Worm (Caenorhabditis elegans): Measurements from ENCODE around the gene ZK1290.14.

ZK1290.14 gene

DNA sequence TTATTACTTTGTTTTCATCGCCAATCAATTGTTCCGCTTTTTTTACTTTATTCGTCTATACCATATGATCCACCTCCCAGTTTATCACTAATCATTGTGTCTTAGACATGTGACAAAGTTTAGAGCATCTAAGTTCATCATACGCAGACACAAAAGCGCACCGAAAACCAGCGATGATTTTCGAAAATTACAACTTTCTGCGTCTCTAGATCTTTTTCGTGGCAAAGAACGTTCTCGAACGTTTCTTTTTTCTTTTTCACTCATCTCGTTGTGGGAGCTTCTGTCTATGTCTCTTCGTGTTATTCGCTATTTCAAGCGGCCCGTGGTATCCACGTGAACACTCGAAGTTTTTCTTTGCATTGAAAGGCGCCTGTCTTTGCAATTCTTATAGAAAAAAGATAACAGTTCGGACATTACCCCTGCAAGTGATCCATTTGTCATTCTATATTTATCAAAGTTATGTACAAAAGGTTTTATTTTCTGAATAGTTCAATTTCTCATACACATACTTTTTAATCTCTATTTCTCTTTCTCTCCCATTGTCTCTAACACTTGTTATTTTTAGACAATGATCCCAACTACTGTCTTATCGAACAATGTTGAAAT, 26.2 kb downstream of the ZK1290.14 start, which contains the start of gene ZK1290.5 (continued):
- peak; percentile 19 for TF ChIP-seq ztf-18 (tag; optimal IDR thresholded peaks at IDR 0.05)
- peak; percentile 88 for TF ChIP-seq nfyb-1 (GFP tag; IDR thresholded peaks at IDR 0.05)
- TF ChIP-seq madf-6 (GFP tag; IDR thresholded peaks at IDR 0.05) = no peak
- TF ChIP-seq ztf-25 (GFP tag; IDR thresholded peaks at IDR 0.05) = no peak
- peak; percentile 44 for TF ChIP-seq athp-1 (tag; optimal IDR thresholded peaks at IDR 0.05)
- peak; percentile 92 for TF ChIP-seq ztf-26 (tag; optimal IDR thresholded peaks at IDR 0.05)
- TF ChIP-seq ceh-91 (GFP tag; IDR thresholded peaks at IDR 0.05) = no peak
- peak; percentile 31 for TF ChIP-seq B0035.1 (tag; optimal IDR thresholded peaks at IDR 0.05)

DNA sequence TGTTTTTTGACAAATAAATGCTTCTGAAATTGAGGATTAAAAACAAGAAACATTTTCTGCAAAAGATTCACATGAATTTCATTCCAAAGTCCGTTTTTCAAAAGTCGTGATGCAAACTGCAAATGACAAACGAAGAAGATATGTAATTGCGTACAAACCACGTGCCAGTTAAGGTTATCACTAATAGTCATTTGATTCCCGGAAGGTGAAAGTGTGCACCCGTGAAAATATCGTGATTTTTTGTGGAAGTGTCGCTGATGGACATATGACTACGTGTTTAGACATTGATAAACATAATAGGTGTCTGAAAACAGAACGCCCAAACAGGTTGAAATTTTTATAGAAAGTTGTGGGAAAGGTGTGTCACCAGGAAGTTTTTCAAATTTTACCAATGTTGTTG, 27.2 kb downstream of the ZK1290.14 start:
- peak; percentile 3 for TF ChIP-seq F22D6.2 (tag; optimal IDR thresholded peaks at IDR 0.05)
- no peak for TF ChIP-seq unc-62 (GFP tag; optimal IDR thresholded peaks at IDR 0.05)
- no peak for TF ChIP-seq attf-3 (GFP tag; conservative IDR thresholded peaks at IDR 0.05)
- TF ChIP-seq snpc-1.3 (tag; optimal IDR thresholded peaks at IDR 0.05; ENCODE audit: insufficient read depth) = no peak
- no peak for TF ChIP-seq him-1 (tag; optimal IDR thresholded peaks at IDR 0.05)
- TF ChIP-seq somi-1 (GFP tag; optimal IDR thresholded peaks at IDR 0.05) = peak; percentile 20
- no peak for TF ChIP-seq lag-1 (GFP tag; IDR thresholded peaks at IDR 0.05)
- no peak for TF ChIP-seq lin-54 (GFP tag; optimal IDR thresholded peaks at IDR 0.05)
- no peak for TF ChIP-seq gei-17 (GFP tag; optimal IDR thresholded peaks at IDR 0.05)
- no peak for TF ChIP-seq D2030.7 (GFP tag; IDR thresholded peaks at IDR 0.05)
- TF ChIP-seq hlh-12 (tag; optimal IDR thresholded peaks at IDR 0.05) = no peak
- TF ChIP-seq T07F8.4 (tag; optimal IDR thresholded peaks at IDR 0.05) = no peak
- no peak for TF ChIP-seq bed-1 (GFP tag; IDR thresholded peaks at IDR 0.05)
- no peak for TF ChIP-seq unc-130 (GFP tag; optimal IDR thresholded peaks at IDR 0.05)
- no peak for TF ChIP-seq B0035.1 (tag; optimal IDR thresholded peaks at IDR 0.05)
- TF ChIP-seq ama-1 (optimal IDR thresholded peaks at IDR 0.05) = no peak
- TF ChIP-seq ama-1 (GFP tag; optimal IDR thresholded peaks at IDR 0.05) = no peak
- no peak for TF ChIP-seq lin-26 (GFP tag; IDR thresholded peaks at IDR 0.05)
- no peak for TF ChIP-seq mel-28 (tag; optimal IDR thresholded peaks at IDR 0.05; ENCODE audit: borderline replicate concordance)
- peak; percentile 46; the same call in 1 of the 2 replicates for TF ChIP-seq egl-44 (GFP tag; IDR thresholded peaks at IDR 0.05)
- TF ChIP-seq aptf-2 (GFP tag; conservative IDR thresholded peaks at IDR 0.05) = no peak
- TF ChIP-seq B0261.1 (tag; optimal IDR thresholded peaks at IDR 0.05) = no peak
- no peak for TF ChIP-seq F57A8.1 (GFP tag; optimal IDR thresholded peaks at IDR 0.05)
- peak; percentile 88 for TF ChIP-seq atf-7 (tag; optimal IDR thresholded peaks at IDR 0.05)
- no peak for TF ChIP-seq ceh-91 (GFP tag; IDR thresholded peaks at IDR 0.05)
- no peak for TF ChIP-seq rec-8 (tag; optimal IDR thresholded peaks at IDR 0.05)
- no peak for TF ChIP-seq dpl-1 (GFP tag; optimal IDR thresholded peaks at IDR 0.05)
- no peak for TF ChIP-seq cebp-1 (GFP tag; IDR thresholded peaks at IDR 0.05)
- TF ChIP-seq cebp-1 (tag; optimal IDR thresholded peaks at IDR 0.05) = no peak
- no peak for TF ChIP-seq F55B11.4 (tag; optimal IDR thresholded peaks at IDR 0.05; ENCODE audit: borderline replicate concordance, insufficient read depth)
- TF ChIP-seq nhr-179 (tag; optimal IDR thresholded peaks at IDR 0.05) = no peak
- no peak for TF ChIP-seq snpc-3.4 (tag; optimal IDR thresholded peaks at IDR 0.05)
- no peak for TF ChIP-seq ceh-27 (GFP tag; optimal IDR thresholded peaks at IDR 0.05)
- TF ChIP-seq madf-6 (GFP tag; IDR thresholded peaks at IDR 0.05) = no peak
- TF ChIP-seq lin-35 (GFP tag; optimal IDR thresholded peaks at IDR 0.05) = no peak
- TF ChIP-seq chd-7 (tag; optimal IDR thresholded peaks at IDR 0.05) = peak; percentile 72
- no peak for TF ChIP-seq lir-1 (GFP tag; conservative IDR thresholded peaks at IDR 0.05)
- peak; percentile 62; the same call in 1 of the 2 replicates for TF ChIP-seq let-526 (GFP tag; IDR thresholded peaks at IDR 0.05)
- TF ChIP-seq nfya-1 (tag; optimal IDR thresholded peaks at IDR 0.05; ENCODE audit: borderline replicate concordance, insufficient read depth) = no peak
- TF ChIP-seq ceh-100 (GFP tag; IDR thresholded peaks at IDR 0.05) = no peak
- no peak for TF ChIP-seq snpc-4 (GFP tag; optimal IDR thresholded peaks at IDR 0.05)
- TF ChIP-seq snpc-4 (tag; optimal IDR thresholded peaks at IDR 0.05) = no peak
